Fruit fly (Drosophila melanogaster): Measurements from ENCODE around the gene CG44098.

CG44098 gene

dm6 chr3R:4746189-4746771, 26.7 kb downstream of the CG44098 start (continued):
- TF ChIP-seq gro (GFP tag; optimal IDR thresholded peaks at IDR 0.05) (no peak), CG6254 (GFP tag; optimal IDR thresholded peaks at IDR 0.05) (no peak), CG17186 (GFP tag; optimal IDR thresholded peaks at IDR 0.05) (no peak), CG10321 (GFP tag; IDR thresholded peaks at IDR 0.05) (no peak), Camta (GFP tag; optimal IDR thresholded peaks at IDR 0.05) (no peak), sisA (GFP tag; IDR thresholded peaks at IDR 0.05) (no peak), sens-2 (GFP tag; IDR thresholded peaks at IDR 0.05) (no peak; the same call in 1 of the 2 replicates), esg (GFP tag; conservative IDR thresholded peaks at IDR 0.05) (no peak), H15 (GFP tag; IDR thresholded peaks at IDR 0.05) (no peak), TFAM (GFP tag; optimal IDR thresholded peaks at IDR 0.05) (no peak), CG2712 (tag; optimal IDR thresholded peaks at IDR 0.05) (no peak), CG43689 (GFP tag; IDR thresholded peaks at IDR 0.05) (no peak), Gug (GFP tag; IDR thresholded peaks at IDR 0.05) (no peak), Jarid2 (GFP tag; optimal IDR thresholded peaks at IDR 0.05) (peak; percentile 50), CrebB (tag; optimal IDR thresholded peaks at IDR 0.05) (peak; percentile 58), CG17829 (tag; optimal IDR thresholded peaks at IDR 0.05) (no peak), CG7786 (GFP tag; optimal IDR thresholded peaks at IDR 0.05) (no peak), psq (GFP tag; optimal IDR thresholded peaks at IDR 0.05) (no peak), Sox100B (GFP tag; optimal IDR thresholded peaks at IDR 0.05) (no peak), CG1792 (GFP tag; optimal IDR thresholded peaks at IDR 0.05) (no peak), zf30C (GFP tag; optimal IDR thresholded peaks at IDR 0.05) (no peak), CG14710 (tag; optimal IDR thresholded peaks at IDR 0.05) (no peak), Bdp1 (GFP tag; optimal IDR thresholded peaks at IDR 0.05) (no peak), CG15514 (GFP tag; optimal IDR thresholded peaks at IDR 0.05) (no peak), CG3163 (GFP tag; optimal IDR thresholded peaks at IDR 0.05) (peak; percentile 6), CG6654 (GFP tag; optimal IDR thresholded peaks at IDR 0.05) (no peak), tll (GFP tag; optimal IDR thresholded peaks at IDR 0.05) (no peak), CG6813 (GFP tag; optimal IDR thresholded peaks at IDR 0.05) (no peak), CG8290 (GFP tag; optimal IDR thresholded peaks at IDR 0.05) (no peak), CG8290 (tag; optimal IDR thresholded peaks at IDR 0.05) (peak in 1 of 2 experiments; percentile 25), seq (GFP tag; IDR thresholded peaks at IDR 0.05) (no peak), CG12155 (GFP tag; optimal IDR thresholded peaks at IDR 0.05) (no peak), Aef1 (GFP tag; IDR thresholded peaks at IDR 0.05) (no peak), CG3995 (GFP tag; optimal IDR thresholded peaks at IDR 0.05) (no peak), CG12104 (GFP tag; optimal IDR thresholded peaks at IDR 0.05) (no peak), ewg (GFP tag; optimal IDR thresholded peaks at IDR 0.05) (no peak), CG18619 (GFP tag; optimal IDR thresholded peaks at IDR 0.05) (no peak), Doc3 (GFP tag; IDR thresholded peaks at IDR 0.05; ENCODE audit: partially characterized antibody) (no peak), al (GFP tag; IDR thresholded peaks at IDR 0.05) (no peak), tap (tag; optimal IDR thresholded peaks at IDR 0.05) (no peak), CG11504 (tag; optimal IDR thresholded peaks at IDR 0.05) (no peak), tna (GFP tag; IDR thresholded peaks at IDR 0.05; ENCODE audit: partially characterized antibody) (no peak), fd3F (GFP tag; optimal IDR thresholded peaks at IDR 0.05) (no peak), CG16863 (GFP tag; optimal IDR thresholded peaks at IDR 0.05) (no peak), Sin3A (optimal IDR thresholded peaks at IDR 0.05) (no peak), grau (tag; optimal IDR thresholded peaks at IDR 0.05) (no peak), CG15011 (GFP tag; optimal IDR thresholded peaks at IDR 0.05) (no peak), CG1602 (GFP tag; optimal IDR thresholded peaks at IDR 0.05) (no peak), CG1024 (GFP tag; IDR thresholded peaks at IDR 0.05) (no peak), gt (GFP tag; IDR thresholded peaks at IDR 0.05) (no peak), run (tag; optimal IDR thresholded peaks at IDR 0.05) (no peak), CG31224 (GFP tag; IDR thresholded peaks at IDR 0.05) (no peak)
